Fruit fly (Drosophila melanogaster): Measurements from ENCODE around the gene Cpr78Cc.

Gene Cpr78Cc

dm6 chr3L:21321807-21322503 lies 21.6 kb downstream of the Cpr78Cc start (continued):
- TF ChIP-seq crol (GFP tag; IDR thresholded peaks at IDR 0.05) = 0 out of 2 replicates have a peak, but pooled peaks have one; percentile 8
- no peak for TF ChIP-seq ham (GFP tag; IDR thresholded peaks at IDR 0.05)
- 0 out of 2 replicates have a peak, but pooled peaks have one; percentile 13 for TF ChIP-seq unc-4 (GFP tag; IDR thresholded peaks at IDR 0.05; ENCODE audit: partially characterized antibody)
- TF ChIP-seq CG2875 (GFP tag; optimal IDR thresholded peaks at IDR 0.05) = no peak
- TF ChIP-seq CG12071 (GFP tag; optimal IDR thresholded peaks at IDR 0.05) = no peak
- no peak for TF ChIP-seq CG17829 (tag; optimal IDR thresholded peaks at IDR 0.05)
- TF ChIP-seq tup (GFP tag; optimal IDR thresholded peaks at IDR 0.05) = no peak
- no peak for TF ChIP-seq Dbx (GFP tag; IDR thresholded peaks at IDR 0.05)
- TF ChIP-seq Fer3 (tag; optimal IDR thresholded peaks at IDR 0.05) = peak; percentile 25
- no peak for TF ChIP-seq vvl (GFP tag; IDR thresholded peaks at IDR 0.05)
- no peak for TF ChIP-seq esg (GFP tag; conservative IDR thresholded peaks at IDR 0.05)
- no peak for TF ChIP-seq bab2 (GFP tag; optimal IDR thresholded peaks at IDR 0.05)
- no peak for TF ChIP-seq nerfin-1 (tag; optimal IDR thresholded peaks at IDR 0.05)
- no peak for TF ChIP-seq Bteb2 (GFP tag; optimal IDR thresholded peaks at IDR 0.05)
- no peak for TF ChIP-seq NC2α (GFP tag; optimal IDR thresholded peaks at IDR 0.05)
- no peak for TF ChIP-seq ci (GFP tag; IDR thresholded peaks at IDR 0.05)
- no peak for TF ChIP-seq CG42726 (GFP tag; IDR thresholded peaks at IDR 0.05; ENCODE audit: partially characterized antibody)
- peak; percentile 36 for TF ChIP-seq HHEX (GFP tag; optimal IDR thresholded peaks at IDR 0.05)
- TF ChIP-seq CG10431 (GFP tag; optimal IDR thresholded peaks at IDR 0.05) = no peak
- no peak for TF ChIP-seq CG1832 (GFP tag; optimal IDR thresholded peaks at IDR 0.05)
- peak; percentile 26 for TF ChIP-seq CG10267 (tag; optimal IDR thresholded peaks at IDR 0.05)
- TF ChIP-seq CG1529 (GFP tag; optimal IDR thresholded peaks at IDR 0.05) = no peak
- no peak for TF ChIP-seq CG9817 (tag; optimal IDR thresholded peaks at IDR 0.05)
- TF ChIP-seq CG7839 (tag; optimal IDR thresholded peaks at IDR 0.05) = peak; percentile 49
- no peak for TF ChIP-seq CG10366 (GFP tag; IDR thresholded peaks at IDR 0.05)
- no peak for TF ChIP-seq ttk (GFP tag; IDR thresholded peaks at IDR 0.05)
- no peak for TF ChIP-seq Gsc (GFP tag; IDR thresholded peaks at IDR 0.05)
- no peak for TF ChIP-seq CrebB (tag; optimal IDR thresholded peaks at IDR 0.05)
- TF ChIP-seq dmrt99B (tag; optimal IDR thresholded peaks at IDR 0.05) = peak; percentile 56
- peak in 1 of 2 experiments; percentile 51 for TF ChIP-seq Hr51 (GFP tag; optimal IDR thresholded peaks at IDR 0.05)
- TF ChIP-seq zf30C (GFP tag; optimal IDR thresholded peaks at IDR 0.05) = no peak
- TF ChIP-seq Meics (GFP tag; optimal IDR thresholded peaks at IDR 0.05) = peak; percentile 69
- TF ChIP-seq ap (GFP tag; IDR thresholded peaks at IDR 0.05) = no peak
- TF ChIP-seq CG11504 (tag; optimal IDR thresholded peaks at IDR 0.05) = peak; percentile 54
- no peak for TF ChIP-seq CG9437 (GFP tag; optimal IDR thresholded peaks at IDR 0.05)
- TF ChIP-seq CG10147 (GFP tag; optimal IDR thresholded peaks at IDR 0.05) = peak; percentile 27
- no peak for TF ChIP-seq crp (GFP tag; optimal IDR thresholded peaks at IDR 0.05)
- TF ChIP-seq Abd-B (GFP tag; optimal IDR thresholded peaks at IDR 0.05) = no peak
- TF ChIP-seq CG12391 (tag; optimal IDR thresholded peaks at IDR 0.05) = peak; percentile 43
- TF ChIP-seq prd (optimal IDR thresholded peaks at IDR 0.05) = no peak
- TF ChIP-seq prd (GFP tag; IDR thresholded peaks at IDR 0.05) = no peak
- peak; percentile 52 for TF ChIP-seq caup (GFP tag; optimal IDR thresholded peaks at IDR 0.05; ENCODE audit: severe bottlenecking)
- peak; percentile 6 for TF ChIP-seq D19A (tag; optimal IDR thresholded peaks at IDR 0.05)
- TF ChIP-seq sim (GFP tag; IDR thresholded peaks at IDR 0.05) = no peak
- TF ChIP-seq nerfin-2 (GFP tag; IDR thresholded peaks at IDR 0.05; ENCODE audit: partially characterized antibody) = no peak
- no peak for TF ChIP-seq Mad (GFP tag; optimal IDR thresholded peaks at IDR 0.05)
- TF ChIP-seq CG9215 (GFP tag; IDR thresholded peaks at IDR 0.05) = no peak
- TF ChIP-seq CG12104 (GFP tag; optimal IDR thresholded peaks at IDR 0.05) = no peak
- no peak for TF ChIP-seq CG15696 (tag; optimal IDR thresholded peaks at IDR 0.05)
